Fruit fly (Drosophila melanogaster): ENCODE data around the gene cmpy.

cmpy gene

dm6 chr3L:20710475-20711177 is 8.4 kb downstream of the cmpy start (continued):
- TF ChIP-seq CG32767 (GFP tag; IDR thresholded peaks at IDR 0.05) (no peak), sens-2 (GFP tag; IDR thresholded peaks at IDR 0.05) (no peak), CG30431 (GFP tag; optimal IDR thresholded peaks at IDR 0.05) (no peak), CG10462 (GFP tag; optimal IDR thresholded peaks at IDR 0.05) (no peak), croc (GFP tag; conservative IDR thresholded peaks at IDR 0.05) (no peak), ems (GFP tag; optimal IDR thresholded peaks at IDR 0.05) (no peak), ftz-f1 (GFP tag; optimal IDR thresholded peaks at IDR 0.05) (no peak), Dp (GFP tag; optimal IDR thresholded peaks at IDR 0.05) (no peak), dmrt11E (tag; optimal IDR thresholded peaks at IDR 0.05) (peak; percentile 47), row (GFP tag; IDR thresholded peaks at IDR 0.05) (peak; percentile 57; the same call in 2 of the 3 replicates), CG12659 (GFP tag; optimal IDR thresholded peaks at IDR 0.05) (no peak), ato (GFP tag; IDR thresholded peaks at IDR 0.05; ENCODE audit: partially characterized antibody) (no peak), mam (GFP tag; optimal IDR thresholded peaks at IDR 0.05) (no peak), slou (GFP tag; optimal IDR thresholded peaks at IDR 0.05) (no peak), grn (GFP tag; optimal IDR thresholded peaks at IDR 0.05) (peak; percentile 5), zfh1 (GFP tag; IDR thresholded peaks at IDR 0.05) (peak; percentile 44; the same call in 2 of the 3 replicates), CG8089 (GFP tag; optimal IDR thresholded peaks at IDR 0.05) (no peak), CG10565 (GFP tag; optimal IDR thresholded peaks at IDR 0.05) (no peak), NFAT (GFP tag; IDR thresholded peaks at IDR 0.05) (no peak), CG3847 (GFP tag; IDR thresholded peaks at IDR 0.05) (no peak), vfl (GFP tag; optimal IDR thresholded peaks at IDR 0.05) (no peak), CG6254 (GFP tag; optimal IDR thresholded peaks at IDR 0.05) (peak; percentile 14), Bgb (GFP tag; IDR thresholded peaks at IDR 0.05; ENCODE audit: partially characterized antibody) (no peak), jigr1 (GFP tag; IDR thresholded peaks at IDR 0.05) (no peak), CG7963 (GFP tag; IDR thresholded peaks at IDR 0.05; ENCODE audit: partially characterized antibody) (no peak), CG3838 (GFP tag; optimal IDR thresholded peaks at IDR 0.05) (no peak), aop (GFP tag; IDR thresholded peaks at IDR 0.05) (no peak), CG8765 (GFP tag; IDR thresholded peaks at IDR 0.05) (no peak), CG1024 (GFP tag; IDR thresholded peaks at IDR 0.05) (peak; percentile 31; the same call in 1 of the 2 replicates), bsh (GFP tag; optimal IDR thresholded peaks at IDR 0.05) (peak in 1 of 2 experiments; percentile 64), CG6689 (GFP tag; IDR thresholded peaks at IDR 0.05) (peak; percentile 59), Doc3 (GFP tag; IDR thresholded peaks at IDR 0.05; ENCODE audit: partially characterized antibody) (no peak), CG2875 (GFP tag; optimal IDR thresholded peaks at IDR 0.05) (no peak), CG1233 (GFP tag; optimal IDR thresholded peaks at IDR 0.05) (no peak), abd-A (tag; optimal IDR thresholded peaks at IDR 0.05) (no peak), CG31365 (tag; optimal IDR thresholded peaks at IDR 0.05) (no peak), Hsf (GFP tag; optimal IDR thresholded peaks at IDR 0.05) (peak; percentile 6), corto (GFP tag; optimal IDR thresholded peaks at IDR 0.05) (no peak), CG1602 (GFP tag; optimal IDR thresholded peaks at IDR 0.05) (peak; percentile 30), chm (GFP tag; IDR thresholded peaks at IDR 0.05) (0 out of 2 replicates have a peak, but pooled peaks have one; percentile 21), CG4707 (GFP tag; optimal IDR thresholded peaks at IDR 0.05) (no peak), luna (GFP tag; optimal IDR thresholded peaks at IDR 0.05) (no peak), Pdp1 (GFP tag; optimal IDR thresholded peaks at IDR 0.05) (peak in 1 of 2 experiments; percentile 7), HHEX (GFP tag; optimal IDR thresholded peaks at IDR 0.05) (peak; percentile 8), CG15073 (GFP tag; optimal IDR thresholded peaks at IDR 0.05) (no peak), Gug (GFP tag; IDR thresholded peaks at IDR 0.05) (peak; percentile 27; the same call in 1 of the 4 replicates), ac (GFP tag; optimal IDR thresholded peaks at IDR 0.05) (no peak), GATAe (GFP tag; conservative IDR thresholded peaks at IDR 0.05) (no peak), CG17802 (tag; optimal IDR thresholded peaks at IDR 0.05) (no peak), sr (GFP tag; IDR thresholded peaks at IDR 0.05) (no peak)

Measured in whole organism, embryonic.